Worm (Caenorhabditis elegans): ENCODE measurements around the gene M162.15.

DNA sequence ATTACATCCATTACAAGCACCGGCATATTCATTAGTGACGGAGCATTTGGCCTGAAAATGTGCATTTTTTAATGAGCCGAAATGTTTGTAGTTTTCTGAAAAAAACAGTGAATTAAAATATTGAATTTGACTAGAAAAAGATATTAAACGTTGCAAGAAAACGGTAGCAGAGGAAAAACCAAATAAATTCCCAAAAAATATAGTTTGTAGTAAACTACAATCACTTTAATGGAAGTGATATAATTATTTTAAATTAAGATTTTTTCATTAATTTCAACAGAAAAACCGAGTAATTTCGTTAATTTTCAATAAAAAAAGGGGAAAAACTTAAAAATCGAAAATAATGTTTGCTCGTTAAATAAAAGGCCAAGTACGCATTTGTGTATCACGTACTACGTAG is at the start of gene M162.15:
- TF ChIP-seq unc-55 (GFP tag; optimal IDR thresholded peaks at IDR 0.05): no peak
- no peak for TF ChIP-seq ceh-18 (tag; optimal IDR thresholded peaks at IDR 0.05)
- TF ChIP-seq hlh-30 (tag; optimal IDR thresholded peaks at IDR 0.05; ENCODE audit: insufficient read depth): no peak
- TF ChIP-seq C38D4.7 (GFP tag; optimal IDR thresholded peaks at IDR 0.05): no peak
- no peak for TF ChIP-seq fkh-10 (GFP tag; optimal IDR thresholded peaks at IDR 0.05)
- TF ChIP-seq gmeb-2 (tag; optimal IDR thresholded peaks at IDR 0.05): no peak
- TF ChIP-seq ceh-45 (GFP tag; IDR thresholded peaks at IDR 0.05): no peak
- no peak for TF ChIP-seq elt-2 (tag; optimal IDR thresholded peaks at IDR 0.05)
- no peak for TF ChIP-seq sox-4 (tag; optimal IDR thresholded peaks at IDR 0.05)
- no peak for TF ChIP-seq ceh-24 (tag; optimal IDR thresholded peaks at IDR 0.05)

Data from whole organism, late embryonic.